Worm (Caenorhabditis elegans) whole organism, L2 larva: ENCODE measurements around the gene C56A3.8.

Source experiments
- R02D3.7 ChIP-seq: fragments of 150-350 bp; optimal IDR thresholded peaks from 2 replicates; lab custom pipeline; 2014; ENCODE audit warnings: missing biosample characterization, missing genetic modification characterization
- Y55F3AM.14 ChIP-seq: fragments of 200-800 bp; sonication (Bioruptor generic); optimal IDR thresholded peaks from 2 replicates; lab custom pipeline; 2018; ENCODE audit warnings: mild to moderate bottlenecking, missing genetic modification characterization, missing compliant biosample characterization
- aly-2 ChIP-seq: fragments of 150-350 bp; optimal IDR thresholded peaks from 2 replicates; lab custom pipeline; 2014; ENCODE audit warnings: missing biosample characterization, missing genetic modification characterization
- blmp-1 ChIP-seq: sonication (generic microtip); optimal IDR thresholded peaks from 2 replicates; lab custom pipeline; 2017; ENCODE audit warnings: missing genetic modification characterization, mild to moderate bottlenecking, missing compliant biosample characterization, antibody characterized with exemption, moderate library complexity; ENCODE audit not compliant: insufficient read depth
- ceh-16 ChIP-seq: fragments of 150-350 bp; optimal IDR thresholded peaks from 2 replicates; lab custom pipeline; 2014; ENCODE audit warnings: missing biosample characterization, missing genetic modification characterization
- crh-2 ChIP-seq: sonication (generic microtip); optimal IDR thresholded peaks from 2 replicates; lab custom pipeline; 2017; ENCODE audit warnings: missing biosample characterization, missing genetic modification characterization
- gmeb-1 ChIP-seq: fragments of 150-350 bp; optimal IDR thresholded peaks from 2 replicates; lab custom pipeline; 2014; ENCODE audit warnings: missing biosample characterization, missing genetic modification characterization
- lin-11 ChIP-seq: fragments of 150-350 bp; sonication (generic microtip); optimal IDR thresholded peaks from 2 replicates; lab custom pipeline; 2014; ENCODE audit warnings: missing biosample characterization, missing genetic modification characterization, inconsistent platforms, mixed read lengths
- lin-39 ChIP-seq: fragments of 150-350 bp; optimal IDR thresholded peaks from 2 replicates; lab custom pipeline; 2014; ENCODE audit warnings: missing biosample characterization, missing genetic modification reagents, missing genetic modification characterization
- mbf-1 ChIP-seq: sonication (generic microtip); optimal IDR thresholded peaks from 2 replicates; lab custom pipeline; 2017; ENCODE audit warnings: missing biosample characterization, missing genetic modification characterization
- nhr-21 ChIP-seq: fragments of 150-350 bp; optimal IDR thresholded peaks from 2 replicates; lab custom pipeline; 2014; ENCODE audit warnings: missing biosample characterization, missing genetic modification characterization
- nhr-25 ChIP-seq: fragments of 150-350 bp; sonication (generic microtip); optimal IDR thresholded peaks from 3 replicates; lab custom pipeline; 2014; ENCODE audit warnings: missing biosample characterization, missing genetic modification characterization
- sem-4 ChIP-seq: fragments of 150-350 bp; optimal IDR thresholded peaks from 2 replicates; lab custom pipeline; 2014; ENCODE audit warnings: missing biosample characterization, missing genetic modification reagents, missing genetic modification characterization
- sma-3 ChIP-seq: sonication (generic microtip); optimal IDR thresholded peaks from 2 replicates; lab custom pipeline; 2016; ENCODE audit warnings: missing genetic modification reagents, missing genetic modification characterization, missing compliant biosample characterization
- sma-9 ChIP-seq, 2 experiments: fragments of 150-350 bp in 1 of 2; sonication (generic microtip) in 1 of 2; optimal IDR thresholded peaks; 2 replicates each; lab custom pipeline; 2014 to 2016; ENCODE audit warnings: missing genetic modification characterization in 2 of 2, mild to moderate bottlenecking in 1 of 2, missing biosample characterization in 1 of 2, missing compliant biosample characterization in 1 of 2, missing genetic modification reagents in 1 of 2, moderate library complexity in 1 of 2
- unc-39 ChIP-seq: fragments of 150-350 bp; optimal IDR thresholded peaks from 2 replicates; lab custom pipeline; 2014; ENCODE audit warnings: missing biosample characterization, missing genetic modification characterization
- ztf-1 ChIP-seq: fragments of 200-800 bp; sonication (Bioruptor generic); conservative IDR thresholded peaks from 2 replicates; pipeline ENCODE4 v1.3.6; 2022; ENCODE audit warnings: missing genetic modification characterization, missing compliant biosample characterization
- ztf-4 ChIP-seq: fragments of 150-350 bp; optimal IDR thresholded peaks from 2 replicates; lab custom pipeline; 2014; ENCODE audit warnings: missing biosample characterization, missing genetic modification characterization

Gene C56A3.8

DNA sequence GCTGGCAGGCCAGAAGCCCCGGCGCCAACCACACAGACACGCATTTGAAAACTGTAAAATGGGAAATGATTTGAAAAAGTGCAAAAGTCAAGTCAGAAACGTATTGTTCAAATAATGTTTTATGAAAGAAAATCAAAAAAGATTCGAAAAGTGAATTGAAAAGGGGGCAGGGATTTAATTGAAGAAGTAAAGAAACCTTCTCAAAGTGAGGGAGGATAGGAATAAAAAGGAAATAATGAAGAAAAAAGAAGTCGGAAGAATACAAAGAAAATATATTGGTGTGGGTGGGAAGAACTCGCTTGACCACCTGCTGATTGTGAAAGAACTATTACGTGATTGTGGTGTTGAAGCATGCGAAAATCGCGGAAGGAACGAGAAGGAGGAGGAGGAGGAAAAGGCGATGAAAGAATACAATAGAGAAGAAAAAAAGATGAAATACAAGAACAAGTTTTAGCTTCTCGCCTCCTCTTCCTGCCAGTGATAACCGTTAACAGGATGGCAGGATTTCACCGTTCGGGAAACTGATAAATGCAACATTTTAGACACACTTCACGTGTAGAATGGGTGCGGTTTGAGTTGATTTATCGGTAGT lies 46.7 kb downstream of the C56A3.8 start, which contains the start of gene fmo-4:
fmo-4 (minus strand) TSS at position 51 of the 592 bp plus-strand sequence.
- TF ChIP-seq aly-2 (no peak), lin-39 (tag; lab: Kevin White, UChicago) (no peak), Y55F3AM.14 (peak; percentile 33), crh-2 (tag; lab: Kevin White, UChicago) (no peak), nhr-25 (tag; lab: Kevin White, UChicago) (peak; percentile 9), nhr-21 (tag; lab: Kevin White, UChicago) (peak; percentile 71), ceh-16 (tag; lab: Kevin White, UChicago) (no peak), gmeb-1 (no peak)

ce11 chrV:13608486-13608885 lies 48.4 kb downstream of the C56A3.8 start:
- no peak for TF ChIP-seq ztf-4 (tag; lab: Kevin White, UChicago)
- TF ChIP-seq nhr-25 (tag; lab: Kevin White, UChicago): peak; percentile 36
- TF ChIP-seq sem-4 (tag; lab: Kevin White, UChicago): no peak
- TF ChIP-seq sma-3 (GFP tag; lab: Kevin White, UChicago): peak; percentile 60
- TF ChIP-seq blmp-1: peak; percentile 90
- no peak for TF ChIP-seq unc-39
- TF ChIP-seq sma-9 (GFP tag; optimal IDR thresholded peaks at IDR 0.05; lab: Kevin White, UChicago): peak; percentile 44
- TF ChIP-seq sma-9 (tag; optimal IDR thresholded peaks at IDR 0.05; lab: Kevin White, UChicago): no peak
- peak; percentile 15 for TF ChIP-seq crh-2 (tag; lab: Kevin White, UChicago)
- TF ChIP-seq Y55F3AM.14: no peak
- TF ChIP-seq gmeb-1: no peak
- no peak for TF ChIP-seq ztf-1 (GFP tag; lab: Robert Waterston, UW)

DNA sequence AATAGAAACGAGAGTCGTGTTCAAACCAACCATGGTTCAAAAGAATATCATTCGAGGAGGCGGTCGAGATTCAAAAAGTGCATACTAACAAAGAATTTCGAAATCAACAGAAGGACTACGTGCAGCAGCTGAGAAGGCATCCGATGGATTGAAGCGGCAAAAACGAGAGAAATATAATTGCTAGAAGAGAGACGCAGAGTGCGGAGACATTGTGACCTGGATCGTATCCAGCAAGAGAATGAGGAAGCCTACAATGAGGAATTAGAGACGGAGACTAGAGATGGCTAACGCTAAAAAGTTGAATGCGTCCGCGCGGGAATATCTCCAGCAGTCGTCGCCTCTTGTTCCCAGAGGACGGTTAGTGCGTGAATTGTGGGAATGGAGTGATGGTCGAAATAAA lies 49.7 kb downstream of the C56A3.8 start:
- TF ChIP-seq mbf-1 (tag; lab: Kevin White, UChicago) (no peak), R02D3.7 (tag; lab: Kevin White, UChicago) (no peak), lin-11 (tag; lab: Kevin White, UChicago) (no peak), nhr-21 (tag; lab: Kevin White, UChicago) (peak; percentile 20)
- TF ChIP-seq, all 48 proteins: peak for 1
